Worm (Caenorhabditis elegans) whole organism, L4 larva: ENCODE results near the gene che-2.
A peak's percentile ranks its signal among the peaks of the same experiment; 100 is the strongest.

Source experiments
- D1046.2 ChIP-seq: fragments of 200-800 bp; sonication (Bioruptor generic); IDR thresholded peaks from 2 replicates; pipeline ENCODE4 v1.3.6; 2022; ENCODE audit warnings: missing genetic modification characterization, missing compliant biosample characterization
- F26F4.8 ChIP-seq: fragments of 200-800 bp; sonication (Bioruptor generic); conservative IDR thresholded peaks from 2 replicates; pipeline ENCODE4 v1.3.6; 2022; ENCODE audit warnings: missing genetic modification characterization, missing compliant biosample characterization
- F44E2.7 ChIP-seq: fragments of 200-800 bp; sonication (Bioruptor generic); IDR thresholded peaks from 2 replicates; pipeline ENCODE4 v2.1.2; 2022; ENCODE audit warnings: missing genetic modification characterization, missing compliant biosample characterization
- F49E8.2 ChIP-seq: sonication (generic microtip); optimal IDR thresholded peaks from 2 replicates; lab custom pipeline; 2016; ENCODE audit warnings: missing compliant biosample characterization, mild to moderate bottlenecking, missing genetic modification characterization, borderline replicate concordance
- R02D3.7 ChIP-seq: fragments of 150-350 bp; sonication (generic microtip); optimal IDR thresholded peaks from 3 replicates; lab custom pipeline; 2014; ENCODE audit warnings: missing biosample characterization, missing genetic modification characterization
- T20F7.1 ChIP-seq: fragments of 200-800 bp; sonication (Bioruptor generic); optimal IDR thresholded peaks from 2 replicates; lab custom pipeline; 2018; ENCODE audit warnings: mild to moderate bottlenecking, missing genetic modification characterization, missing compliant biosample characterization
- Y75B8A.6 ChIP-seq: fragments of 200-800 bp; sonication (Bioruptor generic); IDR thresholded peaks from 2 replicates; pipeline ENCODE4 v1.3.6; 2022; ENCODE audit warnings: missing genetic modification reagents, missing genetic modification characterization, missing compliant biosample characterization
- ZK546.5 ChIP-seq, 2 experiments: sonication (generic microtip); optimal IDR thresholded peaks; 2 replicates each; lab custom pipeline; 2017; ENCODE audit warnings: missing biosample characterization in 2 of 2, missing genetic modification characterization in 2 of 2
- aha-1 ChIP-seq: fragments of 150-350 bp; peaks from one replicate; lab custom pipeline; 2014; ENCODE audit warnings: missing biosample characterization, missing genetic modification characterization
- arid-1 ChIP-seq: fragments of 200-800 bp; sonication (Bioruptor generic); conservative IDR thresholded peaks from 2 replicates; pipeline ENCODE4 v1.3.6; 2022; ENCODE audit warnings: missing genetic modification reagents, missing genetic modification characterization, missing compliant biosample characterization
- ceh-28 ChIP-seq: fragments of 150-350 bp; optimal IDR thresholded peaks from 2 replicates; lab custom pipeline; 2014; ENCODE audit warnings: missing biosample characterization, missing genetic modification reagents, missing genetic modification characterization
- ceh-44 ChIP-seq: fragments of 200-800 bp; sonication (Bioruptor generic); IDR thresholded peaks from 2 replicates; pipeline ENCODE4 v1.3.6; 2022; ENCODE audit warnings: missing genetic modification reagents, missing genetic modification characterization, missing compliant biosample characterization
- ceh-62 ChIP-seq: sonication (generic microtip); optimal IDR thresholded peaks from 2 replicates; lab custom pipeline; 2017; ENCODE audit warnings: missing biosample characterization, missing genetic modification characterization
- ctbp-1 ChIP-seq: fragments of 200-800 bp; sonication (Bioruptor generic); IDR thresholded peaks from 2 replicates; pipeline ENCODE4 v1.3.6; 2022; ENCODE audit warnings: missing genetic modification reagents, missing genetic modification characterization, missing compliant biosample characterization
- daf-12 ChIP-seq: fragments of 150-350 bp; optimal IDR thresholded peaks from 2 replicates; lab custom pipeline; 2014; ENCODE audit warnings: missing biosample characterization, missing genetic modification reagents, missing genetic modification characterization
- daf-16 ChIP-seq, 3 experiments: sonication (generic microtip); optimal IDR thresholded peaks; 2 replicates each; lab custom pipeline; 2016 to 2017; ENCODE audit warnings: missing genetic modification characterization in 3 of 3, missing genetic modification reagents in 3 of 3, mild to moderate bottlenecking in 2 of 3, missing compliant biosample characterization in 2 of 3, missing biosample characterization in 1 of 3, moderate library complexity in 1 of 3
- dmd-8 ChIP-seq: fragments of 200-800 bp; sonication (Bioruptor generic); IDR thresholded peaks from 2 replicates; pipeline ENCODE4 v1.3.6; 2022; ENCODE audit warnings: missing genetic modification characterization, missing compliant biosample characterization
- dve-1 ChIP-seq: sonication (generic microtip); optimal IDR thresholded peaks from 2 replicates; lab custom pipeline; 2017; ENCODE audit warnings: antibody characterized with exemption, mild to moderate bottlenecking, missing genetic modification characterization, missing compliant biosample characterization; ENCODE audit not compliant: insufficient read depth
- fkh-10 ChIP-seq: fragments of 150-350 bp; optimal IDR thresholded peaks from 2 replicates; lab custom pipeline; 2014; ENCODE audit warnings: missing biosample characterization, missing genetic modification reagents, missing genetic modification characterization
- hif-1 ChIP-seq, 2 experiments: sonication (generic microtip); optimal IDR thresholded peaks; 2 replicates each; lab custom pipeline; 2016 to 2017; ENCODE audit warnings: missing compliant biosample characterization in 2 of 2, missing genetic modification characterization in 2 of 2, missing genetic modification reagents in 2 of 2, missing genotype in 2 of 2, mild to moderate bottlenecking in 1 of 2
- hlh-11 ChIP-seq: fragments of 200-800 bp; sonication (Bioruptor generic); optimal IDR thresholded peaks from 2 replicates; lab custom pipeline; 2018; ENCODE audit warnings: mild to moderate bottlenecking, missing genetic modification characterization, missing compliant biosample characterization
- jun-1 ChIP-seq: fragments of 150-350 bp; optimal IDR thresholded peaks from 2 replicates; lab custom pipeline; 2014; ENCODE audit warnings: missing biosample characterization, missing genetic modification reagents, missing genetic modification characterization
- lin-15B ChIP-seq: fragments of 150-350 bp; sonication (generic microtip); optimal IDR thresholded peaks from 3 replicates; lab custom pipeline; 2014; ENCODE audit warnings: missing biosample characterization, missing genetic modification characterization
- lin-29 ChIP-seq: fragments of 200-800 bp; sonication (Bioruptor generic); IDR thresholded peaks from 2 replicates; pipeline ENCODE4 v1.3.6; 2022; ENCODE audit warnings: missing genetic modification reagents, missing genetic modification characterization, missing compliant biosample characterization
- lir-3 ChIP-seq: sonication (generic microtip); optimal IDR thresholded peaks from 2 replicates; lab custom pipeline; 2016; ENCODE audit warnings: mild to moderate bottlenecking, missing genetic modification characterization, missing compliant biosample characterization
- mdt-29 ChIP-seq: fragments of 200-800 bp; sonication (Bioruptor generic); IDR thresholded peaks from 2 replicates; pipeline ENCODE4 v1.3.6; 2022; ENCODE audit warnings: missing genetic modification reagents, missing genetic modification characterization, missing compliant biosample characterization
- mep-1 ChIP-seq: fragments of 150-350 bp; sonication (generic microtip); optimal IDR thresholded peaks from 3 replicates; lab custom pipeline; 2014; ENCODE audit warnings: missing biosample characterization, missing genetic modification characterization
- nhr-11 ChIP-seq: fragments of 150-350 bp; optimal IDR thresholded peaks from 2 replicates; lab custom pipeline; 2014; ENCODE audit warnings: missing biosample characterization, missing genetic modification characterization
- nhr-41 ChIP-seq: fragments of 200-800 bp; sonication (Bioruptor generic); IDR thresholded peaks from 2 replicates; pipeline ENCODE4 v1.3.6; 2022; ENCODE audit warnings: missing genetic modification reagents, missing genetic modification characterization, missing compliant biosample characterization
- nhr-42 ChIP-seq: fragments of 200-800 bp; sonication (Bioruptor generic); IDR thresholded peaks from 2 replicates; pipeline ENCODE4 v1.3.6; 2022; ENCODE audit warnings: missing genetic modification characterization, missing compliant biosample characterization
- nhr-6 ChIP-seq: fragments of 150-350 bp; optimal IDR thresholded peaks from 2 replicates; lab custom pipeline; 2014; ENCODE audit warnings: missing biosample characterization, missing genetic modification characterization
- nhr-76 ChIP-seq: fragments of 150-350 bp; optimal IDR thresholded peaks from 2 replicates; lab custom pipeline; 2014; ENCODE audit warnings: missing biosample characterization, missing genetic modification characterization
- set-16 ChIP-seq: fragments of 200-800 bp; sonication (Bioruptor generic); IDR thresholded peaks from 2 replicates; pipeline ENCODE4 v1.3.6; 2022; ENCODE audit warnings: missing genetic modification reagents, missing genetic modification characterization, missing compliant biosample characterization
- skn-1 ChIP-seq: fragments of 150-350 bp; optimal IDR thresholded peaks from 2 replicates; lab custom pipeline; 2014; ENCODE audit warnings: missing biosample characterization, missing genetic modification characterization
- spr-1 ChIP-seq: sonication (generic microtip); optimal IDR thresholded peaks from 2 replicates; lab custom pipeline; 2016; ENCODE audit warnings: mild to moderate bottlenecking, missing genetic modification characterization, missing compliant biosample characterization
- spr-3 ChIP-seq: fragments of 200-800 bp; sonication (Bioruptor generic); optimal IDR thresholded peaks from 2 replicates; lab custom pipeline; 2018; ENCODE audit warnings: mild to moderate bottlenecking, missing genetic modification characterization, missing compliant biosample characterization
- tra-1 ChIP-seq: fragments of 200-800 bp; sonication (Bioruptor generic); IDR thresholded peaks from 2 replicates; pipeline ENCODE4 v1.3.6; 2022; ENCODE audit warnings: missing genetic modification reagents, missing genetic modification characterization, missing compliant biosample characterization
- unc-62 ChIP-seq, 3 experiments: fragments of 150-350 bp in 1 of 3; sonication (generic microtip); optimal IDR thresholded peaks in 2 of 3; peaks in 1 of 3; 1 replicate in 1 of 3; 2 replicates in 2 of 3; lab custom pipeline; 2014 to 2017; ENCODE audit warnings: missing biosample characterization in 3 of 3, missing genetic modification characterization in 3 of 3, missing genetic modification reagents in 3 of 3, missing genotype in 1 of 3
- vab-7 ChIP-seq: fragments of 200-800 bp; sonication (Bioruptor generic); IDR thresholded peaks from 2 replicates; pipeline ENCODE4 v1.3.6; 2022; ENCODE audit warnings: missing genetic modification reagents, missing genetic modification characterization, missing compliant biosample characterization
- zfp-3 ChIP-seq: fragments of 200-800 bp; sonication (Bioruptor generic); conservative IDR thresholded peaks from 2 replicates; pipeline ENCODE4 v1.3.6; 2022; ENCODE audit warnings: missing genetic modification reagents, missing genetic modification characterization, missing compliant biosample characterization
- ztf-7 ChIP-seq: fragments of 150-350 bp; optimal IDR thresholded peaks from 2 replicates; lab custom pipeline; 2014; ENCODE audit warnings: missing biosample characterization, missing genetic modification characterization

Gene che-2

ce11 chrX:461623-462022, 19.6 kb upstream of the che-2 start:
- TF ChIP-seq nhr-76: no peak
- 0 out of 2 replicates have a peak, but pooled peaks have one; percentile 28 for TF ChIP-seq mdt-29 (GFP tag; lab: Robert Waterston, UW)
- TF ChIP-seq dmd-8 (GFP tag; lab: Robert Waterston, UW): 0 out of 2 replicates have a peak, but pooled peaks have one; percentile 62
- no peak for TF ChIP-seq lir-3 (tag; lab: Kevin White, UChicago)
- TF ChIP-seq nhr-42 (GFP tag; lab: Robert Waterston, UW): 0 out of 2 replicates have a peak, but pooled peaks have one; percentile 8
- peak; percentile 94 for TF ChIP-seq set-16 (GFP tag; lab: Robert Waterston, UW)
- TF ChIP-seq F49E8.2 (tag; lab: Kevin White, UChicago): no peak
- TF ChIP-seq spr-1 (tag; lab: Kevin White, UChicago): no peak
- no peak for TF ChIP-seq daf-16 (GFP tag; optimal IDR thresholded peaks at IDR 0.05; lab: Kevin White, UChicago)
- no peak for TF ChIP-seq daf-16 (tag; optimal IDR thresholded peaks at IDR 0.05; lab: Kevin White, UChicago)
- no peak for TF ChIP-seq lin-15B (tag; lab: Kevin White, UChicago)

- TF ChIP-seq Y75B8A.6 (GFP tag; lab: Robert Waterston, UW): 0 out of 2 replicates have a peak, but pooled peaks have one; percentile 37
- TF ChIP-seq ctbp-1: 0 out of 2 replicates have a peak, but pooled peaks have one; percentile 39
- TF ChIP-seq D1046.2 (GFP tag; lab: Robert Waterston, UW): 0 out of 2 replicates have a peak, but pooled peaks have one; percentile 43
- TF ChIP-seq nhr-42 (GFP tag; lab: Robert Waterston, UW): peak; percentile 63; the same call in 1 of the 2 replicates
- peak; percentile 70; the same call in 1 of the 2 replicates for TF ChIP-seq F26F4.8 (GFP tag; lab: Robert Waterston, UW)
- TF ChIP-seq, all 104 proteins: peak for 5; not testable (repeated sequence) for 99
Observed at ce11 chrX:465931-466330, 15.3 kb upstream of the che-2 start.

- TF ChIP-seq skn-1 (no peak), aha-1 (tag; lab: Kevin White, UChicago) (peak; percentile 91), daf-16 (GFP tag; optimal IDR thresholded peaks at IDR 0.05; lab: Kevin White, UChicago) (no peak), daf-16 (tag; optimal IDR thresholded peaks at IDR 0.05; lab: Kevin White, UChicago) (no peak), unc-62 (GFP tag; optimal IDR thresholded peaks at IDR 0.05 in 1 of 2; lab: Kevin White, UChicago) (peak in 1 of 2 experiments; percentile 99), unc-62 (tag; optimal IDR thresholded peaks at IDR 0.05; lab: Kevin White, UChicago) (no peak), nhr-6 (tag; lab: Kevin White, UChicago) (no peak)
Observed at ce11 chrX:467338-467823, 13.9 kb upstream of the che-2 start.

- TF ChIP-seq R02D3.7 (no peak), spr-3 (GFP tag; lab: Kevin White, UChicago) (no peak), dve-1 (tag; lab: Kevin White, UChicago) (no peak), tra-1 (GFP tag; lab: Robert Waterston, UW) (no peak)
Observed at ce11 chrX:476261-476660, 5.0 kb upstream of the che-2 start, which contains the start of gene F38G1.3. TSS of gene F38G1.3 (plus strand) at chrX:476561.

ce11 chrX:487669-488068, 6.4 kb downstream of the che-2 start:
- TF ChIP-seq mep-1 (no peak), F44E2.7 (GFP tag; lab: Robert Waterston, UW) (peak; percentile 54; the same call in 1 of the 2 replicates), zfp-3 (GFP tag; lab: Robert Waterston, UW) (no peak), ztf-7 (no peak), nhr-11 (no peak), lin-15B (tag; lab: Kevin White, UChicago) (no peak), hlh-11 (no peak), lin-29 (no peak), nhr-41 (GFP tag; lab: Robert Waterston, UW) (no peak), jun-1 (tag; lab: Kevin White, UChicago) (no peak), nhr-6 (tag; lab: Kevin White, UChicago) (no peak), ceh-44 (GFP tag; lab: Robert Waterston, UW) (peak; percentile 68; the same call in 1 of the 2 replicates), ceh-28 (tag; lab: Kevin White, UChicago) (no peak), F49E8.2 (tag; lab: Kevin White, UChicago) (peak; percentile 18), nhr-76 (no peak), T20F7.1 (GFP tag; lab: Kevin White, UChicago) (no peak), ZK546.5 (tag; optimal IDR thresholded peaks at IDR 0.05; lab: Kevin White, UChicago) (no peak), fkh-10 (GFP tag; lab: Kevin White, UChicago) (no peak), arid-1 (peak; percentile 74), hif-1 (tag; optimal IDR thresholded peaks at IDR 0.05; lab: Kevin White, UChicago) (no peak), ceh-62 (tag; lab: Kevin White, UChicago) (no peak), vab-7 (peak; percentile 84), daf-12 (tag; lab: Kevin White, UChicago) (no peak)
